Fruit fly (Drosophila melanogaster): ENCODE data around the gene Gyc32E.

- no peak for TF ChIP-seq CG33017 (tag; optimal IDR thresholded peaks at IDR 0.05)
- no peak for TF ChIP-seq Clk (GFP tag; optimal IDR thresholded peaks at IDR 0.05)
- TF ChIP-seq bab1 (GFP tag; optimal IDR thresholded peaks at IDR 0.05), result no peak
- no peak for TF ChIP-seq cic (GFP tag; optimal IDR thresholded peaks at IDR 0.05)
Measured at dm6 chr2L:11196781-11197180, 47.9 kb upstream of the Gyc32E start.

Data from whole organism, adult.